Worm (Caenorhabditis elegans) whole organism, L1 larva: ENCODE results near the gene cla-1.
"Not testable (repeated sequence)": the region's sequence is repeated elsewhere in the genome, so short reads cannot be mapped to it uniquely, and the experiment has no call there.

Source experiments
- F16B12.6 ChIP-seq: fragments of 150-350 bp; optimal IDR thresholded peaks from 2 replicates; lab custom pipeline; 2014; ENCODE audit warnings: missing biosample characterization, missing genetic modification characterization
- ets-5 ChIP-seq: fragments of 200-800 bp; sonication (Bioruptor generic); IDR thresholded peaks from 2 replicates; pipeline ENCODE4 v1.3.6; 2022; ENCODE audit warnings: missing genetic modification characterization, missing compliant biosample characterization
- fos-1 ChIP-seq: fragments of 150-350 bp; optimal IDR thresholded peaks from 2 replicates; lab custom pipeline; 2014; ENCODE audit warnings: missing biosample characterization, missing genetic modification characterization

- TF ChIP-seq fos-1 (tag; lab: Kevin White, UChicago); ets-5 (GFP tag; lab: Robert Waterston, UW); F16B12.6 (tag; lab: Kevin White, UChicago): not testable (repeated sequence)
These were observed 24.9 kb upstream of the cla-1 start, which contains the start of gene F32E10.9 for ce11 chrIV:7563850-7564249.
